Fruit fly (Drosophila melanogaster): ENCODE results near the gene mRpS7.
A peak's percentile ranks its signal among the peaks of the same experiment; 100 is the strongest.

The mRpS7 gene

DNA sequence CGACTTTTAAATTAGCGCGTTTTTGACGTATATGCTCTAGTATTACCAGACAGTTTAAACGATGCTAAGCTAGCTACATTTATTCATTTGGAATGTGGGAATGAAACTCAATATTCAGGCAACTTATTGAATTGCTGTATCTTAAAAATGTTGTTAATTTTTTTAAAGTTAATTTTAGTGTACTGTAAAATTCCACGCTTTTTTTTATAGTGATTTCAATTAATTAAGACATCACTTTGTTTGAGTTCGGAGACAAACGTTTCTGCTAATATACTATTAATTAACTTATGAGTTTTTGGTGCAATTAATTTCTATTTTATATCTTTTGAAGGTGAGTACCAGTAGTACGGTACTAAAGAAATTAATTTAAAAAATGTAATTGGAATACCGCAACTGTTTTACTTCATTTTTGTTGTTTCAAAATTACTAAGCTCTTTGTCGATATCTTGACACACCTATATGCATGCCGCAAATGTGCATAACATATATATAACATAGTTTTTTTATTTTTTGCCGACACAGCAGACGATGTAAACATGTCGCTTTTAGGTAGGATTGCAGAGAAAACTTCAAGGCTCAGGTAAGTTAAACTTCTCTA is at the start of gene mRpS7, which contains the start of gene Cdk1:
Gene mRpS7 (plus strand): TSS at position 455 of the 598 bp plus-strand sequence.
Gene Cdk1 (minus strand): TSS at position 55 of the 598 bp plus-strand sequence.
- peak; percentile 53 for TF ChIP-seq noc (tag; optimal IDR thresholded peaks at IDR 0.05)

DNA sequence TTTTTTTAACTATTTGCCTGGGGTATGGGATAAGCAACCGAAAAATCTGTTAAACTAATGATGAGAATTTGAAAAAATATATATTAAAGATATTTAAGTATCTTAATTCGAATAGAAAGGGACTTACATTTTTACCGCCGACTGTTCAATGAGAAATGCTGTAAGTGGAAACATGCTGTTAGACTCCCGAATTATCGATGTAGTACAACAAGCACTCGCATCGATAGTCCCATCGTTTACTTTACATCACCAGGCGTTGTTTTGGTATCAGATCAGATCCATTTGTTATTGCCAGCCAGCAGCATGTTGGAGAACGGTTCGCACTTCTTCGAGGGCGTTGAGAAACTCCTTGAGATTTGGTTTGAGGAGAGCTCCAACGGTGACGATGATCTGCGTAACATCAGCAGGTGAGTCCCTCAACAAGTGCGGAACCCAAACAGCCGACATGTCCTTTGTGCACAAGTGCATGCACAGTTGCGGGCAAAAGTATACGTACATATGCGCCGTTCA is 47.2 kb upstream of the mRpS7 start, which contains the start of gene SamDC:
Gene SamDC (plus strand): TSS at position 246 of the 510 bp plus-strand sequence.
- no peak for TF ChIP-seq noc (tag; optimal IDR thresholded peaks at IDR 0.05)

DNA sequence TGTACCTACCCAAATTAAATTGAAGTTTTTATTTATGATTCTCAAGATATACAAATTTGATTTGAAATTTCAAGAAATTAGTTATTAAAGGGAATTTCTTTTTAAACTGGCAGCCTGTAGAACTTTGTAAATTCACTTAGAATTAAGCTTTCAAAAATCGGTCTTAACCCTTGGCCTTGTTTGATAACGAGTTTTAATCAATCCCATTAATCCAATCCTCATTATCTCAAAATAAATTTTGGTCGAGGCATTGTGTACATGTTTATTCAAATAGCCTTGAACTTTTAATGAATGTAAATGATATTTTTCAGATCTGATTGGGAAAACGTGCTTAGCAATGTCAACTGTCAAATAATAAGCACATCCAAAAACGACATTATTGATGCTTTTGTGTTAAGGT is 46.6 kb upstream of the mRpS7 start:
- TF ChIP-seq noc (tag; optimal IDR thresholded peaks at IDR 0.05), result no peak

DNA sequence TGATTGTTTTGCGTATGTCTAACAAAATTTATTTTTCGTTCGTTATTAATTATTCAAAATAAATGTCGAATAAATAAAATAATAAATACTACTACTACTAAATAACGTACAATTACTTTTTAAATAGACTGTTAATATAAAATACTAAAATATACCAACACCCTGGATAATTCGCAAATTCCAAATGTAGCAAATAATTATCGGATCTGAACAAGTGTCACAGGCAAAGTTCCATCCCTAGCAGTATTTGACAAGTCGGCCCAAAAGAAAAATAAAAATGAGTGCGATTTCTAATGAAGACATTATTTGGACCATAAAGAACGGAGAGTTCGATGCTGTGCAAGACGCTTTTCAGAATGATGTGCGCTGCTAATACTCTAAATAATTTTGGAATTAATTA is 45.1 kb upstream of the mRpS7 start, which contains the start of gene CG31715:
Gene CG31715 (plus strand): TSS at position 212 of the 400 bp plus-strand sequence.
- TF ChIP-seq noc (tag; optimal IDR thresholded peaks at IDR 0.05), result peak; percentile 14

DNA sequence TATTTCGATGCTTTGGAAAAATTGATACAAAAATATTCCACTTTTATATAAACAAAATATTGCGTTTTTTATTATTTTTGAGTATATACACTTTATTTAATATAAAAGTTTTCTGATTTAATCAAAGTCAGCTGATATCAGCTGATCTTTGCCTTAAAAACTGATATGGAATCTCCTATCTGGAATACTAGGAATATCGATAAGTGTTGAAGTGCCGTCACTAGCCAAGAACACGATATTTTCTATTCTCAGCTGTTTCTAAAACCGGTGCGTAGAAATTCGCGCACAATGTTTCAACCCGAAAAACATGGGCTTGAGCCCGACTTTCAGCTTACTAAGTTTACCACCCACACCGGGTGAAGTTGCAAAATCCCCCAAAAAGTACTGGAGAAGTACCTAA is 44.0 kb upstream of the mRpS7 start, which contains the start of gene Sps2:
Gene Sps2 (plus strand): TSS at position 124 of the 400 bp plus-strand sequence.
- TF ChIP-seq noc (tag; optimal IDR thresholded peaks at IDR 0.05), result no peak

DNA sequence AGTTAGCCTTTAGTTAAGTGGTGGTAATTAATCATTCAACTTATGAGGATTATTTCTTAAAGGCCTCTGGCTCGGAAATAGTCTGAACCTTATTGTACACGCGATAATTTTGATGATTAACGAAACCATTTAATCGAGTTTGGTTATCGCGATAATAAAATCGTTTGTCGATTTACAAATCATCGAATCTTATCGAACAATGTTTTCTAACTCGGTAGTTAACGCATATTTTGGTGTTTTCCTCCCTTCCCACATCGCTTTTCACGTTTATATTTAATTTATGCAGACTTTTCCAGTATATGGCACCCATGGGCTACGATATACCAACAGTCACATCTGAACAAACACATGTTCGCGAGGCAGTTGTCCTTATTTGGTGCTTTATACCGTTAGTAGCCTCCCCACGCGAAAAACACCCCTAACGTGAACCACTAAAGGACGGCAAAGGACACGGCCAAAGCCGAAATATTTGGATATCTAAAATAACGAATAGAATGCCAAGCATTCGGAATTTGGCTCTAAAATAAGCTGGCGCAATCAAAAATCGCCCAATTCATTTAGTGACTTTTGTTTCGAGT is 42.3 kb upstream of the mRpS7 start, which contains the start of gene Frmd5:
Gene Frmd5 (plus strand): TSS at position 414 of the 578 bp plus-strand sequence.
- TF ChIP-seq noc (tag; optimal IDR thresholded peaks at IDR 0.05), result no peak

DNA sequence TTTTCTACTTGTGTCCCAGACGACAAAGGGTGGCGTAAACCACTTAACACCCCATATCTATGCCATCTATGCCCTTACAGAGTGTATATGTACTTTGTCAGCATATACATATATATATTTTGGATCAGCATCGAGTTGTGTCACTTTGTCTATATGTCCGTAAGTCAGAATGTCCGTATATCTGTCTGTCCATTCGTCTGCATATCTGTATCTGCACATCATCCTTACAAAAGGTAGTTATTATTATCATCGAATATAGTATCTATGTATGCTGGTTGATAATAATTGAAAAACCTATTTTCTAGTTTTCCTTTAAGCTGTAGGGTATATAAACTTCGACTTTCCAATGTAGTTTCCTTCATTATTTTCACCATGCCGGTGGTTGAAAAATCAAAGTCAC is 35.3 kb upstream of the mRpS7 start:
- TF ChIP-seq noc (tag; optimal IDR thresholded peaks at IDR 0.05), result no peak

DNA sequence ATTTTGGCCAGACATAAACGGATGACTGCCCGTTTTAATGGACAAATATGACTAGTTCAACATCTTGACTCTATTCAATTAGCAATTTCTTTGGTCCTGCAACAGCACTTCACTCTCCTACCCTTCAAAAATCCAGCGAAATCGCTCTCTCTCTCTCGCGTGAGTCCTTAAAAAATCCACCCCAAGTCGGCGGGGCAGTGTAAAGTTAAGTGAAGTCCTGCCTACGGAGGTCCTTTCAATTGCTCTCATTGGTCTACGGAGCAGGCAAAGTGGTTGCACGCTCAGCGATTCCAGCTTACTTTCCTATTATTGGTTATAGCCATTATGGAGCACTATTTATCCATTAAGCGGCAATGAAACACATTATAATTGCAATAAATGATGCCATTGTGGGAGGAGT is 32.6 kb upstream of the mRpS7 start, which contains the start of gene CG34367:
Gene CG34367 (minus strand): TSS at position 35 of the 400 bp plus-strand sequence.
- no peak for TF ChIP-seq noc (tag; optimal IDR thresholded peaks at IDR 0.05)

DNA sequence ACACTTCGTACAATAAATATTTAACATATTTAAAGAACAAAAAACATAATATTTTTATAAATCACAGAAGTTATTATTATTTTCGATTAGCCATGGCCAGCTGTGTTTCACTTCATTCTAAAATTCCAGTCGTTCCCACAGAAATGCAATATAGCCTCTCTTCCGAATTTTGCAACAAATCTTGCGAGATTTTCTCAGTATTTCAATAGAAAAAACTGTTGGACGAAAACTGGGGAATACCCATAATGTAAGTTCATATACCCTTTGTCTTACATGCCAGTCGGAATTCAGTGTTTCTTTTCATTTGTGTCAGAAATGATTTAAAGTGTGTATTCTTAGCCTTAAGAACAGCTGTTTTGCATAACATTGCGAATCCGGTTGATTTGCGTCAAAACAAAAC is 30.0 kb upstream of the mRpS7 start, which contains the start of the genes CtsL4 and ClpP:
Gene CtsL4 (minus strand): TSS at position 90 of the 400 bp plus-strand sequence.
Gene ClpP (plus strand): TSS at position 288 of the 400 bp plus-strand sequence.
- no peak for TF ChIP-seq noc (tag; optimal IDR thresholded peaks at IDR 0.05)

DNA sequence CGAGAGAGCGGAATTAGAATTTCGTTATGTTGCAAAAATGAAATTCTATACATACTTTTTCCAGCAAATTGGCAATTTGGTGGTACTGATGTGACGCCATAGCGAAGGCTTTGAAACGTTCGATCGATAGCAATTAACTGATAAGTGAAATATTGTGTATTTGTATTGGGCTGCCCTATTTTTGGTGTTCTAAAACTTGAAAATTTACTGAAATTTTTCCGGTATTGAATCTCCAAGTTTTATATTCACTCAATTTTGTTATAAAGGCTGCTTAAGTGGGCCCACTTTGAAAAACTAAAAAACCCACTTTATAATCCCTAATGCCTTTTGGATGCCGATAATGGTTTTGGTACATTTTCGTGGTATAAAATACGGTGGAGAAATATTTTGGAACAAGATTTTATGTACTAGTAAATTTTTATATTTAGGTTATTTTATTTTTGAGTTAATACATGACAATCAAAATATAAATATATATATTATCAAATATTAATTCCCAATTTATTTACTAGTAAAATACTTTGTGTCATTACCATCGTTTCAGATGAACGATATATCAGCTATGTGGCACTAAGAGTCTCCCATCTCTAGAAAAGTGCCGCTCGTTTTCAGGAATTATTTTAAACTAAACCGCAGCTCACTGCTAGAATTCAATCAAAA is 23.9 kb upstream of the mRpS7 start, which contains the start of the genes Cand1 and pim:
Gene Cand1 (minus strand): TSS at position 300 of the 660 bp plus-strand sequence.
Gene pim (plus strand): TSS at position 582 of the 660 bp plus-strand sequence.
- TF ChIP-seq noc (tag; optimal IDR thresholded peaks at IDR 0.05), result no peak

DNA sequence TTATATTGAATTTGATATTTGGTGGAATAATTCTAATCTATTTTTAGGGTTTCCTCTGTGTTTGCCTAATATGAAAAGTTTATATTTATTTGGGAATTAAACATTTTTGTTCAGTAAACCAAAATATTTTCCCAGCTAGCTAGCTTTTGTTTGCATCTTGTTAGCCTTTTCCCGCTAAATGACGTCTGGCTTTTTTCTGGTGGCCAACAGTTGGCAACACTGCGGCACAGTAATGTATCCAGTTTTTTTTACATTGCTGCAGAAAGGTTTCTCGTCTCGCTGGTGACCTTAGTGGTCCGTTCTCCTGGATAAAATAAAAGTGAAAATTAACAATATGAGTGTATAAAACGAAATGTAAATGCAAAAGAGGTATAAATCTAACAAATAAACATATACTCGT is 22.2 kb upstream of the mRpS7 start, which contains the start of gene lft:
Gene lft (plus strand): TSS at position 243 of the 400 bp plus-strand sequence.
- TF ChIP-seq noc (tag; optimal IDR thresholded peaks at IDR 0.05), result no peak

DNA sequence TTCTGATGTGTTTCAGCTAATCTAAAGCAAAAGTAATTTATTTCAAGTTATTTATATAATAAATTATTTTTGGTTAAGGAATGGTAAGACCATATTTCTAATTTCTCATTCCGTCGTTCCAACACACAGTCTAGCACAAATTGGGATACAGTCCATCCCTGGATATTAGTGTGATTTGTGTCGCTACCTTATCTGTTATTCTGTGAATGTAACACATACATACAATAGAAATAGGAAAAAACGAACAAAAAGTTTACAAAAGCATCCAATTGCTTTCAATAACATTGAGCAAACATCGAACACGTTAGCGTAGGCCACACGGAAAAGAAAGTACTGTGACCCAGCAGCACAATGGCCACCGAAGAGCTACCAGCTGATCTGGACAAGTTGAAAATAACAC is 19.9 kb upstream of the mRpS7 start, which contains the start of gene CG5056:
Gene CG5056 (plus strand): TSS at position 168 of the 400 bp plus-strand sequence.
- no peak for TF ChIP-seq noc (tag; optimal IDR thresholded peaks at IDR 0.05)

DNA sequence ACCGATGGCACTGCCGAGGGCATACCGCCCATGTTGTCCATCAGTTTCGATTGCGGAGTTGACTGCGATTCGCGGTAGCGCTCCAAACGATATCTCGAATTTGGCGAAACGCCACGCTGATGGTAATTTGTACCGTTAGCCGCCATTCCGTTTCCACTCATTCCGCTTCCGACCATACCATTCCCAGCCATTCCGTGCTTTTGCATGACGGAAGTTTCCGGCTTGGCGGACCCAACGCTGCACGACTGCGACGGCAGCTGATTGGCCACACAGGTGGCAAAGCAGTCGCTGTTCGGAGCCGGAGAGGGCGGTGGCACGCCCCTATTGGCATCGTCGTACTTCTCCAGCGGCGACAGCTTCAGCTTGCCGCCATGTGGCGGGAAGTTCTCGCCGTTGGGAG is 14.2 kb upstream of the mRpS7 start:
- no peak for TF ChIP-seq noc (tag; optimal IDR thresholded peaks at IDR 0.05)

DNA sequence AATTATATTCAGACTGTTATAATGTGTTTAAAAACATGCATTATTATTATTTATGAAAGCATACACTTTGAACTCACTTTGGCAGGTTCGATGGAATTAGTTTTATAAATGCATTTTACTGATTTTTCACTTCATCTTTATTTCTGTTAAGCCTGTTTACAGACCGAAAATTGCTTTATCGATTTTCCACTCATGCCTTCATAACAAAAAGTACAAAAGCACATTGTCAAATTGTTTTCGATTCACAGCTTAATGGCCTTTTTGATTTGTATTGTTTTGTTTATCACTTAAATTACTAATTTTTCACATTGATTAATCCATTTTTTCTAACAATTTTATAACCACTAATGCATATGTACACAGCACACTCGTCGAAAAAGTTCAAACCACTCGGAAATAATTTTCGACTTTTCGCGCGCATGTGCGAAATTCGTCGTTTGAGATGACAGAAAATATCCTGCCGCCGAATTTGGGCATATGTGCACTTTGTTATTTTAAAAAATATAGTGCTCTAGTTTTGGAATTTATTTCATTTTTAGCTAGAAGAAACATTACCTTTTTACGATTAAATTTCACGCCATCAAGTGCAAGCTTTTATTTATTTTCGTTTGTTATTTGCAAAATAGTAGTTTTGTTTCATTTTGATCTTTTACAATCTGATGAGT is 12.7 kb upstream of the mRpS7 start, which contains the start of gene rho-5:
Gene rho-5 (minus strand): TSS at position 296 of the 665 bp plus-strand sequence.
- TF ChIP-seq noc (tag; optimal IDR thresholded peaks at IDR 0.05), result no peak

Measured in whole organism, larva.